Fruit fly (Drosophila melanogaster): ENCODE data around the gene RpS14b.

Gene RpS14b

DNA sequence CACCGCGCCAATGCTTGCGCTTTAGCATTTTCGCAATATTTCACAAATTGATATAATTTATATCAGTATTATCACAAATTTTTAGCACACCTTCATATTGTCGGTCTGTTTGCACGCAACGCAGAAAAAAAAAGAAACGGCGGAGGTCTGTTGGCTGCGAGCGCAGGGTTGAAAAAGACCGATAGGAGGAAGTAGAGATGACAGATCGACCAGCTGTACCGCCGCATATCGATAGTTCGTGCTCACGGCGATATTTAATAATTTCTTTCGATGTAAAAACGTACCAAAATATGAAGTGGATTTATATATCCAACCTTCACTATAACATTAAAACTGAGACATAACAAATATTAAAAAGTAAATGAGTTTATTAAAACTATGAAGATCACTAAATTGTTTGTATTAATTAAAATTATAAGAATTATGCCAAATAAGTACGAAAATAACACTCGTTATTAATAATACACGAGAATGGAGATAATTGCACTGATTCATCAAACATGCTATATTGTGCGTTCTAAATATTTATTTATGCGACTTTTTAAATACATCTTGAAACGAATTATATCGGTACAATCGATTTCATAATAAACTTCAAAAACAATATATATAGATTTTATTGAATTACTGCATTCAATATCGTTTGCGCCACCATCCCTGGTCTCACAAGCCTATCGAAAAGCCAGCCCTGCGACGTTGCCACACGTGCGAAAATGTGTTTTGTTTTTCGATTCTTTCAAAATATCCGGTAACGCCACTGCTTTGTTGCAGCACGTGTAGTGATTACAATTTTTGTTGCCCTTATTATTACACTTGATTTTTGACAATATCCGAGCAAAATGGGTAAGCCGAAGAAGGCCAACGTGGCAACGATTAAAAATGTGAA is 33.3 kb upstream of the RpS14b start, which contains the start of the genes RpS6 and bys (continued):
- no peak for TF ChIP-seq Deaf1 (tag; optimal IDR thresholded peaks at IDR 0.05)
- TF ChIP-seq CG7963 (GFP tag; IDR thresholded peaks at IDR 0.05; ENCODE audit: partially characterized antibody), result peak; percentile 86
- peak; percentile 61 for TF ChIP-seq scrt (GFP tag; optimal IDR thresholded peaks at IDR 0.05)
- TF ChIP-seq CG31365 (tag; optimal IDR thresholded peaks at IDR 0.05), result peak; percentile 6
- TF ChIP-seq lilli (GFP tag; optimal IDR thresholded peaks at IDR 0.05), result peak; percentile 10
- TF ChIP-seq Bgb (GFP tag; IDR thresholded peaks at IDR 0.05; ENCODE audit: partially characterized antibody), result peak; percentile 84
- no peak for TF ChIP-seq CG7357 (GFP tag; IDR thresholded peaks at IDR 0.05)
- peak; percentile 43 for TF ChIP-seq zen (tag; optimal IDR thresholded peaks at IDR 0.05)
- TF ChIP-seq gcm (GFP tag; optimal IDR thresholded peaks at IDR 0.05), result no peak
- no peak for TF ChIP-seq Myb (GFP tag; optimal IDR thresholded peaks at IDR 0.05)
- TF ChIP-seq Abd-B (GFP tag; optimal IDR thresholded peaks at IDR 0.05), result peak; percentile 13
- TF ChIP-seq sob (GFP tag; IDR thresholded peaks at IDR 0.05), result peak; percentile 73
- TF ChIP-seq Mad (GFP tag; optimal IDR thresholded peaks at IDR 0.05), result peak; percentile 10
- TF ChIP-seq CG7987 (GFP tag; optimal IDR thresholded peaks at IDR 0.05), result peak; percentile 76
- peak; percentile 80 for TF ChIP-seq lab (GFP tag; optimal IDR thresholded peaks at IDR 0.05)
- TF ChIP-seq ci (GFP tag; IDR thresholded peaks at IDR 0.05), result peak; percentile 89
- TF ChIP-seq Fer1 (GFP tag; optimal IDR thresholded peaks at IDR 0.05), result peak; percentile 59
- no peak for TF ChIP-seq CG6654 (GFP tag; optimal IDR thresholded peaks at IDR 0.05)
- peak; percentile 92 for TF ChIP-seq Opbp (GFP tag; IDR thresholded peaks at IDR 0.05; ENCODE audit: partially characterized antibody)
- no peak for TF ChIP-seq CG6683 (GFP tag; optimal IDR thresholded peaks at IDR 0.05)
- TF ChIP-seq ems (GFP tag; optimal IDR thresholded peaks at IDR 0.05), result no peak
- TF ChIP-seq CG7839 (tag; optimal IDR thresholded peaks at IDR 0.05), result peak; percentile 49
- no peak for TF ChIP-seq pho (GFP tag; optimal IDR thresholded peaks at IDR 0.05)
- TF ChIP-seq CG42726 (GFP tag; IDR thresholded peaks at IDR 0.05; ENCODE audit: partially characterized antibody), result peak; percentile 89; the same call in 1 of the 2 replicates
- TF ChIP-seq CG1603 (tag; optimal IDR thresholded peaks at IDR 0.05), result peak; percentile 61
- TF ChIP-seq CG7928 (GFP tag; optimal IDR thresholded peaks at IDR 0.05), result peak; percentile 82
- TF ChIP-seq sens-2 (GFP tag; IDR thresholded peaks at IDR 0.05), result 0 out of 2 replicates have a peak, but pooled peaks have one; percentile 15
- no peak for TF ChIP-seq insv (GFP tag; optimal IDR thresholded peaks at IDR 0.05)
- peak; percentile 29; the same call in 1 of the 3 replicates for TF ChIP-seq tgo (GFP tag; IDR thresholded peaks at IDR 0.05)
- TF ChIP-seq CG18619 (GFP tag; optimal IDR thresholded peaks at IDR 0.05), result peak; percentile 52
- peak; percentile 31; the same call in 1 of the 2 replicates for TF ChIP-seq vvl (GFP tag; IDR thresholded peaks at IDR 0.05)
- peak; percentile 37 for TF ChIP-seq chn (GFP tag; optimal IDR thresholded peaks at IDR 0.05)
- TF ChIP-seq ftz-f1 (GFP tag; optimal IDR thresholded peaks at IDR 0.05), result no peak
- TF ChIP-seq slp2 (GFP tag; optimal IDR thresholded peaks at IDR 0.05), result peak; percentile 7
- peak; percentile 58 for TF ChIP-seq NC2β (GFP tag; optimal IDR thresholded peaks at IDR 0.05)
- TF ChIP-seq CG11560 (tag; IDR thresholded peaks at IDR 0.05), result no peak
- peak; percentile 6 for TF ChIP-seq CG9876 (GFP tag; optimal IDR thresholded peaks at IDR 0.05)
- peak; percentile 86; the same call in 2 of the 3 replicates for TF ChIP-seq mld (GFP tag; IDR thresholded peaks at IDR 0.05; ENCODE audit: partially characterized antibody)
- TF ChIP-seq CG9727 (GFP tag; optimal IDR thresholded peaks at IDR 0.05), result peak; percentile 74
- 0 out of 3 replicates have a peak, but pooled peaks have one; percentile 23 for TF ChIP-seq CG3726 (GFP tag; IDR thresholded peaks at IDR 0.05)
- peak; percentile 51 for TF ChIP-seq CG6813 (GFP tag; optimal IDR thresholded peaks at IDR 0.05)
- TF ChIP-seq CG8290 (GFP tag; optimal IDR thresholded peaks at IDR 0.05), result no peak
- TF ChIP-seq CG8290 (tag; optimal IDR thresholded peaks at IDR 0.05), result peak in 1 of 2 experiments; percentile 65
- peak; percentile 38 for TF ChIP-seq ind (GFP tag; optimal IDR thresholded peaks at IDR 0.05)
- TF ChIP-seq kah (GFP tag; optimal IDR thresholded peaks at IDR 0.05), result peak; percentile 41
- TF ChIP-seq dm (GFP tag; optimal IDR thresholded peaks at IDR 0.05), result peak; percentile 92
- TF ChIP-seq CG3847 (GFP tag; IDR thresholded peaks at IDR 0.05), result peak; percentile 38; the same call in 1 of the 2 replicates
- no peak for TF ChIP-seq usp (GFP tag; optimal IDR thresholded peaks at IDR 0.05)
- TF ChIP-seq h (optimal IDR thresholded peaks at IDR 0.05), result no peak
